Worm (Caenorhabditis elegans): ENCODE data around the gene str-84.

ce11 chrV:8934264-8934663 lies 46.5 kb downstream of the str-84 start:
- no peak for TF ChIP-seq ama-1 (optimal IDR thresholded peaks at IDR 0.05)
- no peak for TF ChIP-seq ets-7 (tag; optimal IDR thresholded peaks at IDR 0.05)
- no peak for TF ChIP-seq ceh-36 (tag; optimal IDR thresholded peaks at IDR 0.05)
- TF ChIP-seq hnd-1 (tag; optimal IDR thresholded peaks at IDR 0.05), result no peak
- no peak for TF ChIP-seq tbx-11 (GFP tag; IDR thresholded peaks at IDR 0.05)
- no peak for TF ChIP-seq hmbx-1 (tag; optimal IDR thresholded peaks at IDR 0.05)
- TF ChIP-seq pes-1 (GFP tag; IDR thresholded peaks at IDR 0.05), result no peak
- TF ChIP-seq ceh-13 (GFP tag; optimal IDR thresholded peaks at IDR 0.05), result no peak
- no peak for TF ChIP-seq flt-1 (GFP tag; IDR thresholded peaks at IDR 0.05)
- TF ChIP-seq tbx-37 (GFP tag; conservative IDR thresholded peaks at IDR 0.05), result no peak
- TF ChIP-seq sea-1 (GFP tag; conservative IDR thresholded peaks at IDR 0.05), result no peak
- TF ChIP-seq F13C5.2 (tag; optimal IDR thresholded peaks at IDR 0.05), result no peak

Measured in whole organism, early embryonic.